Worm (Caenorhabditis elegans) whole organism, L4 larva: Measurements from ENCODE around the gene F22B7.3.

Experiments
- F10B5.3 ChIP-seq: sonication (generic microtip); optimal IDR thresholded peaks from 2 replicates; lab custom pipeline; 2016; ENCODE audit warnings: mild to moderate bottlenecking, missing genetic modification characterization, missing compliant biosample characterization
- F26F4.8 ChIP-seq: fragments of 200-800 bp; sonication (Bioruptor generic); conservative IDR thresholded peaks from 2 replicates; pipeline ENCODE4 v1.3.6; 2022; ENCODE audit warnings: missing genetic modification characterization, missing compliant biosample characterization
- F49E8.2 ChIP-seq: sonication (generic microtip); optimal IDR thresholded peaks from 2 replicates; lab custom pipeline; 2016; ENCODE audit warnings: missing compliant biosample characterization, mild to moderate bottlenecking, missing genetic modification characterization, borderline replicate concordance
- T26A8.4 ChIP-seq: fragments of 200-800 bp; sonication (Bioruptor generic); IDR thresholded peaks from 2 replicates; pipeline ENCODE4 v1.3.6; 2022; ENCODE audit warnings: missing genetic modification characterization, missing compliant biosample characterization
- aly-2 ChIP-seq: sonication (generic microtip); optimal IDR thresholded peaks from 2 replicates; lab custom pipeline; 2018; ENCODE audit warnings: missing biosample characterization, missing genetic modification characterization
- ama-1 ChIP-seq: fragments of 150-350 bp; optimal IDR thresholded peaks from 2 replicates; lab custom pipeline; 2014; ENCODE audit warnings: inconsistent platforms, mixed read lengths
- ceh-32 ChIP-seq: sonication (generic microtip); optimal IDR thresholded peaks from 2 replicates; lab custom pipeline; 2016; ENCODE audit warnings: mild to moderate bottlenecking, missing genetic modification characterization, missing compliant biosample characterization; ENCODE audit not compliant: poor library complexity
- ceh-82 ChIP-seq: sonication (generic microtip); optimal IDR thresholded peaks from 2 replicates; lab custom pipeline; 2017; ENCODE audit warnings: missing biosample characterization, missing genetic modification characterization
- ces-1 ChIP-seq: fragments of 150-350 bp; sonication (generic microtip); optimal IDR thresholded peaks from 4 replicates; lab custom pipeline; 2014; ENCODE audit warnings: missing biosample characterization, missing genetic modification reagents, missing genetic modification characterization
- daf-12 ChIP-seq: fragments of 150-350 bp; optimal IDR thresholded peaks from 2 replicates; lab custom pipeline; 2014; ENCODE audit warnings: missing biosample characterization, missing genetic modification reagents, missing genetic modification characterization
- daf-16 ChIP-seq, 3 experiments: sonication (generic microtip); optimal IDR thresholded peaks; 2 replicates each; lab custom pipeline; 2016 to 2017; ENCODE audit warnings: missing genetic modification characterization in 3 of 3, missing genetic modification reagents in 3 of 3, mild to moderate bottlenecking in 2 of 3, missing compliant biosample characterization in 2 of 3, missing biosample characterization in 1 of 3, moderate library complexity in 1 of 3
- daf-19 ChIP-seq: fragments of 200-800 bp; sonication (Bioruptor generic); conservative IDR thresholded peaks from 2 replicates; pipeline ENCODE4 v1.3.6; 2022; ENCODE audit warnings: missing genetic modification characterization, missing compliant biosample characterization
- dmd-6 ChIP-seq: fragments of 200-800 bp; sonication (Bioruptor generic); IDR thresholded peaks from 2 replicates; pipeline ENCODE4 v1.3.6; 2022; ENCODE audit warnings: missing genetic modification reagents, missing genetic modification characterization, missing compliant biosample characterization
- dmd-8 ChIP-seq: fragments of 200-800 bp; sonication (Bioruptor generic); IDR thresholded peaks from 2 replicates; pipeline ENCODE4 v1.3.6; 2022; ENCODE audit warnings: missing genetic modification characterization, missing compliant biosample characterization
- dpl-1 ChIP-seq: fragments of 150-350 bp; optimal IDR thresholded peaks from 2 replicates; lab custom pipeline; 2014; ENCODE audit warnings: missing biosample characterization, missing genetic modification reagents, missing genetic modification characterization
- duxl-1 ChIP-seq: sonication (generic microtip); optimal IDR thresholded peaks from 2 replicates; lab custom pipeline; 2016; ENCODE audit warnings: mild to moderate bottlenecking, missing genetic modification characterization, moderate library complexity, missing compliant biosample characterization; ENCODE audit not compliant: poor library complexity
- dve-1 ChIP-seq: sonication (generic microtip); optimal IDR thresholded peaks from 2 replicates; lab custom pipeline; 2017; ENCODE audit warnings: antibody characterized with exemption, mild to moderate bottlenecking, missing genetic modification characterization, missing compliant biosample characterization; ENCODE audit not compliant: insufficient read depth
- egl-43 ChIP-seq: fragments of 200-800 bp; sonication (Bioruptor generic); IDR thresholded peaks from 2 replicates; pipeline ENCODE4 v1.3.6; 2022; ENCODE audit warnings: missing genetic modification reagents, missing genetic modification characterization, missing compliant biosample characterization
- fos-1 ChIP-seq: fragments of 150-350 bp; optimal IDR thresholded peaks from 2 replicates; lab custom pipeline; 2014; ENCODE audit warnings: missing biosample characterization, missing genetic modification characterization
- gei-8 ChIP-seq: fragments of 200-800 bp; sonication (Bioruptor generic); optimal IDR thresholded peaks from 2 replicates; lab custom pipeline; 2018; ENCODE audit warnings: mild to moderate bottlenecking, missing genetic modification characterization, missing compliant biosample characterization
- hif-1 ChIP-seq, 2 experiments: sonication (generic microtip); optimal IDR thresholded peaks; 2 replicates each; lab custom pipeline; 2016 to 2017; ENCODE audit warnings: missing compliant biosample characterization in 2 of 2, missing genetic modification characterization in 2 of 2, missing genetic modification reagents in 2 of 2, missing genotype in 2 of 2, mild to moderate bottlenecking in 1 of 2
- jun-1 ChIP-seq: fragments of 150-350 bp; optimal IDR thresholded peaks from 2 replicates; lab custom pipeline; 2014; ENCODE audit warnings: missing biosample characterization, missing genetic modification reagents, missing genetic modification characterization
- lim-7 ChIP-seq: fragments of 200-800 bp; sonication (Bioruptor generic); IDR thresholded peaks from 2 replicates; pipeline ENCODE4 v1.3.6; 2022; ENCODE audit warnings: missing genetic modification characterization, missing compliant biosample characterization
- lin-1 ChIP-seq: fragments of 200-800 bp; sonication (Bioruptor generic); IDR thresholded peaks from 2 replicates; pipeline ENCODE4 v1.3.6; 2022; ENCODE audit warnings: missing genetic modification reagents, missing genetic modification characterization, missing compliant biosample characterization
- lin-15B ChIP-seq: fragments of 150-350 bp; sonication (generic microtip); optimal IDR thresholded peaks from 3 replicates; lab custom pipeline; 2014; ENCODE audit warnings: missing biosample characterization, missing genetic modification characterization
- lin-38 ChIP-seq: fragments of 200-800 bp; sonication (Bioruptor generic); IDR thresholded peaks from 2 replicates; pipeline ENCODE4 v1.3.6; 2022; ENCODE audit warnings: missing genetic modification reagents, missing genetic modification characterization, missing compliant biosample characterization
- lin-39 ChIP-seq: fragments of 150-350 bp; optimal IDR thresholded peaks from 2 replicates; lab custom pipeline; 2014; ENCODE audit warnings: missing biosample characterization, missing genetic modification reagents, missing genetic modification characterization
- lir-3 ChIP-seq: sonication (generic microtip); optimal IDR thresholded peaks from 2 replicates; lab custom pipeline; 2016; ENCODE audit warnings: mild to moderate bottlenecking, missing genetic modification characterization, missing compliant biosample characterization
- madf-5 ChIP-seq, 2 experiments: fragments of 200-800 bp; sonication (Bioruptor generic); IDR thresholded peaks; 2 replicates each; pipeline ENCODE4 v1.3.6; 2022; ENCODE audit warnings: missing compliant biosample characterization in 2 of 2, missing genetic modification characterization in 2 of 2
- madf-9 ChIP-seq: fragments of 200-800 bp; sonication (Bioruptor generic); conservative IDR thresholded peaks from 2 replicates; pipeline ENCODE4 v1.3.6; 2022; ENCODE audit warnings: missing genetic modification reagents, missing genetic modification characterization, missing compliant biosample characterization
- mdl-1 ChIP-seq, 2 experiments: fragments of 150-350 bp in 1 of 2; sonication (generic microtip) in 1 of 2; optimal IDR thresholded peaks; 2 replicates each; lab custom pipeline; 2014 to 2017; ENCODE audit warnings: missing biosample characterization in 2 of 2, missing genetic modification characterization in 2 of 2
- nhr-11 ChIP-seq: fragments of 150-350 bp; optimal IDR thresholded peaks from 2 replicates; lab custom pipeline; 2014; ENCODE audit warnings: missing biosample characterization, missing genetic modification characterization
- nhr-25 ChIP-seq: sonication (generic microtip); optimal IDR thresholded peaks from 2 replicates; lab custom pipeline; 2017; ENCODE audit warnings: missing genetic modification characterization, mild to moderate bottlenecking, missing compliant biosample characterization, antibody characterized with exemption, moderate library complexity, borderline replicate concordance; ENCODE audit not compliant: insufficient read depth
- nhr-41 ChIP-seq: fragments of 200-800 bp; sonication (Bioruptor generic); IDR thresholded peaks from 2 replicates; pipeline ENCODE4 v1.3.6; 2022; ENCODE audit warnings: missing genetic modification reagents, missing genetic modification characterization, missing compliant biosample characterization
- nhr-42 ChIP-seq: fragments of 200-800 bp; sonication (Bioruptor generic); IDR thresholded peaks from 2 replicates; pipeline ENCODE4 v1.3.6; 2022; ENCODE audit warnings: missing genetic modification characterization, missing compliant biosample characterization
- nhr-77 ChIP-seq: fragments of 150-350 bp; optimal IDR thresholded peaks from 2 replicates; lab custom pipeline; 2014; ENCODE audit warnings: missing biosample characterization, missing genetic modification characterization
- php-3 ChIP-seq: fragments of 200-800 bp; sonication (Bioruptor generic); IDR thresholded peaks from 2 replicates; pipeline ENCODE4 v1.3.6; 2022; ENCODE audit warnings: missing genetic modification reagents, missing genetic modification characterization, missing compliant biosample characterization
- set-16 ChIP-seq: fragments of 200-800 bp; sonication (Bioruptor generic); IDR thresholded peaks from 2 replicates; pipeline ENCODE4 v1.3.6; 2022; ENCODE audit warnings: missing genetic modification reagents, missing genetic modification characterization, missing compliant biosample characterization
- snpc-4 ChIP-seq: fragments of 150-350 bp; optimal IDR thresholded peaks from 2 replicates; lab custom pipeline; 2014; ENCODE audit warnings: missing biosample characterization, missing genetic modification characterization
- spr-3 ChIP-seq: fragments of 200-800 bp; sonication (Bioruptor generic); optimal IDR thresholded peaks from 2 replicates; lab custom pipeline; 2018; ENCODE audit warnings: mild to moderate bottlenecking, missing genetic modification characterization, missing compliant biosample characterization
- unc-130 ChIP-seq: sonication (generic microtip); optimal IDR thresholded peaks from 2 replicates; lab custom pipeline; 2016; ENCODE audit warnings: missing genetic modification reagents, missing genetic modification characterization, missing compliant biosample characterization
- zag-1 ChIP-seq: fragments of 150-350 bp; optimal IDR thresholded peaks from 2 replicates; lab custom pipeline; 2014; ENCODE audit warnings: missing biosample characterization, missing genetic modification characterization
- zfp-3 ChIP-seq: fragments of 200-800 bp; sonication (Bioruptor generic); conservative IDR thresholded peaks from 2 replicates; pipeline ENCODE4 v1.3.6; 2022; ENCODE audit warnings: missing genetic modification reagents, missing genetic modification characterization, missing compliant biosample characterization
- zip-2 ChIP-seq: fragments of 150-350 bp; optimal IDR thresholded peaks from 2 replicates; lab custom pipeline; 2014; ENCODE audit warnings: missing biosample characterization, missing genetic modification characterization
- ztf-7 ChIP-seq: fragments of 150-350 bp; optimal IDR thresholded peaks from 2 replicates; lab custom pipeline; 2014; ENCODE audit warnings: missing biosample characterization, missing genetic modification characterization

F22B7.3 gene

DNA sequence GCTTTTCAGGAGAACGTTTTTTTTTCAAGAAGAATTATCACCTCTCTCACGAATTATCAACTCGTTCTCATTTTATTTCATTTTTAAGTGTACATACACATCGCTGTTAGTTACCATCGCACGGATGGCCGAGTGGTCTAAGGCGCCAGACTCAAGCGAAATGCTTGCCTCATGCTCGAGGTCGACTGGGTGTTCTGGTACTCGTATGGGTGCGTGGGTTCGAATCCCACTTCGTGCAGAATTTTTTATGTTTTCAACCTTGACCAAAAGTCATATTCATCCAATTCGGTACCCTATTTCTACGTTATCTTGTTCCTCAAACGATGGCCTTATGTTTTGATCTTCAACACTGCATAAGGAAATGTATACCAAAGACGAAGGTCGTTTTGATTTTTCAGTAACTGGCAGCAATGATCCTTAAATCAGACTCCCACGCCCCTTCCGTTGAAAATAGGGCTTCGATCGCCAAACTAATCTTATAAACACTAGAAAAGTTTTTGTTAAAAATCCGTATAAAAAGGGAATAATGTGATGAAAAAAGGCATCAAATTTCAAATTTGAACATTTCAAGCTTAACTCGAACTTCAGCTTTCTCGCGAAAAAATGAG is 9.4 kb upstream of the F22B7.3 start, which contains the start of gene fip-1 (continued):
- TF ChIP-seq spr-3 (no peak), jun-1 (tag; lab: Kevin White, UChicago) (no peak), ama-1 (no peak), egl-43 (no peak), F26F4.8 (GFP tag; lab: Robert Waterston, UW) (peak; percentile 84), mdl-1 (tag; optimal IDR thresholded peaks at IDR 0.05; lab: Kevin White, UChicago) (no peak), daf-19 (GFP tag; lab: Robert Waterston, UW) (no peak), lin-1 (GFP tag; lab: Robert Waterston, UW) (no peak), gei-8 (GFP tag; lab: Kevin White, UChicago) (peak; percentile 36), hif-1 (tag; optimal IDR thresholded peaks at IDR 0.05; lab: Kevin White, UChicago) (no peak), lim-7 (GFP tag; lab: Robert Waterston, UW) (peak; percentile 89), lin-39 (tag; lab: Kevin White, UChicago) (no peak), set-16 (GFP tag; lab: Robert Waterston, UW) (no peak), dve-1 (tag; lab: Kevin White, UChicago) (peak; percentile 37), unc-130 (GFP tag; lab: Kevin White, UChicago) (peak; percentile 33), zfp-3 (GFP tag; lab: Robert Waterston, UW) (0 out of 2 replicates have a peak, but pooled peaks have one; percentile 40)
- TF ChIP-seq, all 104 proteins: peak for 34

DNA sequence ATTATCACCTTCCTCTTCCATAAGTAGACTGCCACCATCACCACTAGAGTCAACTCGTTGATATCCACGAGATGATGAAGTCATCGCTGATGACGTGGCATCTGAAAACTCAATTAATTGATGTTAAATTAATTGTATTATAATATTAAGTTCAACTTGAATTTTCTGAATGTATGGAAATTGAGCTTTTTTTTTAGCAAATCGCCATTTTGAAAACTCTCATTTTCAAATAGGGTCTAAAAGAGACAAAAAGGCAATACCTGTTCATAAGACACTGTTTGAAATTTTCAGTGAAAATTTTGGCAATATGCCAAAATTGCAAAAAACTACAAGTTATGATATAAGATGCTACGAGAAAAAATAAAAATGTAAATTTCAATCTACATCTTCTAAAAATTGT is 5.0 kb upstream of the F22B7.3 start, which contains the start of gene twk-7:
twk-7 (minus strand) TSS at position 101 of the 400 bp plus-strand sequence.
- no peak for TF ChIP-seq lin-38 (GFP tag; lab: Robert Waterston, UW)
- TF ChIP-seq madf-9 (GFP tag; lab: Robert Waterston, UW) = no peak
- TF ChIP-seq nhr-25 (tag; lab: Kevin White, UChicago) = no peak
- TF ChIP-seq dmd-8 = no peak
- no peak for TF ChIP-seq ces-1 (GFP tag; lab: Kevin White, UChicago)
- TF ChIP-seq ztf-7 (tag; lab: Kevin White, UChicago) = no peak
- no peak for TF ChIP-seq ceh-32 (tag; lab: Kevin White, UChicago)
- no peak for TF ChIP-seq dpl-1
- TF ChIP-seq daf-16 (GFP tag; optimal IDR thresholded peaks at IDR 0.05; lab: Kevin White, UChicago) = no peak
- TF ChIP-seq daf-16 (tag; optimal IDR thresholded peaks at IDR 0.05; lab: Kevin White, UChicago) = no peak

DNA sequence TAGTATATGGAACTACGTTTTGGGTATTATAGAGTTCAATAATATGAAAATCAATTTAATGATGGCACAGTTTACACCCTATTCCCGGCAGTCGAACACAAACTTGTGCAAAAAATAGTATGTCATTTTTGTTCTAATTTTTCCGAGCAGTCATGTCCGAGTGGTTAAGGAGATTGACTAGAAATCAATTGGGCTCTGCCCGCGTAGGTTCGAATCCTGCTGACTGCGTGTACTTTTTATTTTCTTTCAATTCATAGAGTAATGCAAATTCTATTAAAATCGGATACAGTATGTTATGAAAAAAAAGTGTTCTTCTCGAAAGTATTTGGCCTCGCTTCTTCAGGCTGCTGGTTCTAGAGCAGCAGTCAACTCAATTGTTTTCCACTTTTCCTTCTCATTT is 2.7 kb upstream of the F22B7.3 start:
- TF ChIP-seq lin-15B (tag; lab: Kevin White, UChicago) (no peak), lin-39 (tag; lab: Kevin White, UChicago) (no peak), nhr-11 (tag; lab: Kevin White, UChicago) (no peak), mdl-1 (tag; optimal IDR thresholded peaks at IDR 0.05; lab: Kevin White, UChicago) (no peak), nhr-42 (GFP tag; lab: Robert Waterston, UW) (no peak), lir-3 (tag; lab: Kevin White, UChicago) (no peak), nhr-41 (0 out of 2 replicates have a peak, but pooled peaks have one; percentile 25), ama-1 (no peak), dmd-8 (no peak), daf-12 (tag; lab: Kevin White, UChicago) (no peak), nhr-25 (tag; lab: Kevin White, UChicago) (no peak), zag-1 (tag; lab: Kevin White, UChicago) (no peak), aly-2 (tag; lab: Kevin White, UChicago) (no peak), fos-1 (tag; lab: Kevin White, UChicago) (no peak), ceh-82 (no peak), dmd-6 (GFP tag; lab: Robert Waterston, UW) (no peak; the same call in 1 of the 2 replicates), zip-2 (tag; lab: Kevin White, UChicago) (no peak), madf-9 (GFP tag; lab: Robert Waterston, UW) (no peak), lin-1 (GFP tag; lab: Robert Waterston, UW) (no peak), duxl-1 (no peak), T26A8.4 (0 out of 2 replicates have a peak, but pooled peaks have one; percentile 11), snpc-4 (tag; lab: Kevin White, UChicago) (no peak), F10B5.3 (no peak), F49E8.2 (tag; lab: Kevin White, UChicago) (no peak), madf-5 (GFP tag; IDR thresholded peaks at IDR 0.05; lab: Robert Waterston, UW) (no peak), lim-7 (GFP tag; lab: Robert Waterston, UW) (peak; percentile 77), egl-43 (no peak), unc-130 (GFP tag; lab: Kevin White, UChicago) (peak; percentile 26), php-3 (GFP tag; lab: Robert Waterston, UW) (no peak), nhr-77 (no peak)
